Worm (Caenorhabditis elegans): Measurements from ENCODE around the gene zyx-1.
A peak's percentile ranks its signal among the peaks of the same experiment; 100 is the strongest.
"Not testable (repeated sequence)": the region's sequence is repeated elsewhere in the genome, so short reads cannot be mapped to it uniquely, and the experiment has no call there.

Gene zyx-1

ce11 chrII:13039141-13039540 is 17.6 kb upstream of the zyx-1 start:
- peak; percentile 57; the same call in 1 of the 2 replicates for TF ChIP-seq mcd-1 (GFP tag; IDR thresholded peaks at IDR 0.05)
- TF ChIP-seq madf-6 (GFP tag; IDR thresholded peaks at IDR 0.05): peak; percentile 24; the same call in 1 of the 2 replicates

- TF ChIP-seq ztf-28 (GFP tag; IDR thresholded peaks at IDR 0.05): 0 out of 2 replicates have a peak, but pooled peaks have one; percentile 68
- TF ChIP-seq madf-3 (GFP tag; IDR thresholded peaks at IDR 0.05): 0 out of 2 replicates have a peak, but pooled peaks have one; percentile 41
- TF ChIP-seq lsl-1 (GFP tag; optimal IDR thresholded peaks at IDR 0.05): peak; percentile 79
- peak; percentile 21; the same call in 1 of the 2 replicates for TF ChIP-seq hmg-1.2 (GFP tag; IDR thresholded peaks at IDR 0.05)
- peak; percentile 81 for TF ChIP-seq D2030.7 (GFP tag; IDR thresholded peaks at IDR 0.05)
- 0 out of 2 replicates have a peak, but pooled peaks have one; percentile 31 for TF ChIP-seq B0019.2 (GFP tag; conservative IDR thresholded peaks at IDR 0.05)
- TF ChIP-seq xnd-1 (tag; optimal IDR thresholded peaks at IDR 0.05): peak; percentile 67
- peak; percentile 87 for TF ChIP-seq madf-8 (GFP tag; conservative IDR thresholded peaks at IDR 0.05)
- peak; percentile 21; the same call in 1 of the 2 replicates for TF ChIP-seq rcor-1 (GFP tag; IDR thresholded peaks at IDR 0.05)
- peak; percentile 89 for TF ChIP-seq ceh-91 (GFP tag; IDR thresholded peaks at IDR 0.05)
- peak; percentile 97 for TF ChIP-seq madf-6 (GFP tag; IDR thresholded peaks at IDR 0.05)
- TF ChIP-seq mcd-1 (GFP tag; IDR thresholded peaks at IDR 0.05): 0 out of 2 replicates have a peak, but pooled peaks have one; percentile 10
- peak; percentile 56; the same call in 1 of the 2 replicates for TF ChIP-seq dox-1 (GFP tag; IDR thresholded peaks at IDR 0.05)
- TF ChIP-seq hsf-1 (GFP tag; IDR thresholded peaks at IDR 0.05): peak; percentile 73
- TF ChIP-seq F33H1.4 (GFP tag; IDR thresholded peaks at IDR 0.05): peak; percentile 90
- TF ChIP-seq nfyb-1 (GFP tag; IDR thresholded peaks at IDR 0.05): peak; percentile 10; the same call in 1 of the 2 replicates
Observed at ce11 chrII:13043433-13044054, 13.2 kb upstream of the zyx-1 start, which contains the start of gene puf-6. Gene puf-6, minus strand, starts transcription at chrII:13043445.

- not testable (repeated sequence) for TF ChIP-seq efl-1 (GFP tag; optimal IDR thresholded peaks at IDR 0.05); nfya-2 (GFP tag; IDR thresholded peaks at IDR 0.05); rcor-1 (GFP tag; IDR thresholded peaks at IDR 0.05)
Observed at ce11 chrII:13047106-13047505, 9.6 kb upstream of the zyx-1 start, which contains the start of gene F42G4.7. Gene F42G4.7, minus strand, starts transcription at chrII:13047290.

- not testable (repeated sequence) for TF ChIP-seq die-1 (tag; optimal IDR thresholded peaks at IDR 0.05); K11D2.4 (GFP tag; IDR thresholded peaks at IDR 0.05); gei-17 (GFP tag; optimal IDR thresholded peaks at IDR 0.05)
Observed at ce11 chrII:13047609-13048008, 9.1 kb upstream of the zyx-1 start, which contains the start of gene F42G4.2. Gene F42G4.2, plus strand, starts transcription at chrII:13047909.

- TF ChIP-seq zfh-2 (GFP tag; conservative IDR thresholded peaks at IDR 0.05) (peak; percentile 77), tbx-9 (tag; optimal IDR thresholded peaks at IDR 0.05; ENCODE audit: borderline replicate concordance) (no peak), snpc-4 (GFP tag; optimal IDR thresholded peaks at IDR 0.05) (peak; percentile 55), snpc-4 (tag; optimal IDR thresholded peaks at IDR 0.05) (peak in 2 of 4 experiments; percentile 71 to 88), hmg-1.2 (GFP tag; IDR thresholded peaks at IDR 0.05) (peak; percentile 54; the same call in 1 of the 2 replicates), snpc-1.1 (tag; optimal IDR thresholded peaks at IDR 0.05; ENCODE audit: insufficient read depth) (peak; percentile 56), B0336.3 (GFP tag; IDR thresholded peaks at IDR 0.05) (no peak)
Observed at ce11 chrII:13050050-13050449, 6.7 kb upstream of the zyx-1 start.

- no peak for TF ChIP-seq ceh-58 (GFP tag; IDR thresholded peaks at IDR 0.05)
- TF ChIP-seq xnd-1 (tag; optimal IDR thresholded peaks at IDR 0.05): no peak
- TF ChIP-seq let-526 (GFP tag; IDR thresholded peaks at IDR 0.05): no peak
- TF ChIP-seq T07F8.4 (tag; optimal IDR thresholded peaks at IDR 0.05): no peak
- TF ChIP-seq Y53G8AR.9 (GFP tag; conservative IDR thresholded peaks at IDR 0.05): no peak
- TF ChIP-seq egrh-3 (GFP tag; IDR thresholded peaks at IDR 0.05): no peak
- TF ChIP-seq B0336.3 (GFP tag; IDR thresholded peaks at IDR 0.05): no peak
- no peak for TF ChIP-seq nfya-1 (tag; optimal IDR thresholded peaks at IDR 0.05; ENCODE audit: borderline replicate concordance, insufficient read depth)
- no peak for TF ChIP-seq zim-3 (tag; optimal IDR thresholded peaks at IDR 0.05)
- TF ChIP-seq ztf-18 (tag; optimal IDR thresholded peaks at IDR 0.05): no peak
- no peak for TF ChIP-seq hmg-20 (GFP tag; IDR thresholded peaks at IDR 0.05)
- no peak for TF ChIP-seq hlh-26 (GFP tag; conservative IDR thresholded peaks at IDR 0.05)
- TF ChIP-seq akir-1 (GFP tag; optimal IDR thresholded peaks at IDR 0.05): no peak
Observed at ce11 chrII:13053443-13053842, 3.3 kb upstream of the zyx-1 start.

Data from whole organism, young adult.